Fruit fly (Drosophila melanogaster) whole organism, embryonic: ENCODE data around the gene Zip89B.

Experiments
- ATbp ChIP-seq: fragments of 200-800 bp; sonication (Bioruptor generic); optimal IDR thresholded peaks from 2 replicates; lab custom pipeline; 2017; ENCODE audit warnings: missing biosample characterization, mild to moderate bottlenecking, missing genetic modification characterization, missing genetic modification reagents
- Dbx ChIP-seq: fragments of 200-800 bp; sonication (Bioruptor generic); IDR thresholded peaks from 3 replicates; pipeline ENCODE4 v1.3.6; 2022; ENCODE audit warnings: missing biosample characterization, missing genetic modification characterization
- dmrt99B ChIP-seq: fragments of 200-800 bp; sonication (Bioruptor generic); optimal IDR thresholded peaks from 2 replicates; lab custom pipeline; 2018; ENCODE audit warnings: missing biosample characterization, mild to moderate bottlenecking, missing genetic modification characterization, moderate library complexity
- fd102C ChIP-seq: fragments of 200-800 bp; sonication (Bioruptor generic); optimal IDR thresholded peaks from 2 replicates; lab custom pipeline; 2018; ENCODE audit warnings: missing biosample characterization, mild to moderate bottlenecking, missing genetic modification characterization, moderate library complexity
- mld ChIP-seq: fragments of 200-800 bp; sonication (Bioruptor generic); IDR thresholded peaks from 3 replicates; pipeline ENCODE4 v1.3.6; 2022; ENCODE audit warnings: missing biosample characterization, missing genetic modification characterization; ENCODE audit not compliant: partially characterized antibody
- psq ChIP-seq: fragments of 200-800 bp; sonication (Bioruptor generic); optimal IDR thresholded peaks from 2 replicates; lab custom pipeline; 2017; ENCODE audit warnings: missing biosample characterization, missing genetic modification characterization

- TF ChIP-seq mld (GFP tag; lab: Robert Waterston, UW) (no peak), ATbp (GFP tag; lab: Kevin White, UChicago) (no peak), dmrt99B (tag; lab: Kevin White, UChicago) (no peak), psq (GFP tag; lab: Kevin White, UChicago) (no peak), Dbx (GFP tag; lab: Robert Waterston, UW) (no peak), fd102C (GFP tag; lab: Kevin White, UChicago) (no peak)
Observed at dm6 chr3R:16275329-16275728, 30.2 kb upstream of the Zip89B start.
